Worm (Caenorhabditis elegans) whole organism, L2 larva: ENCODE results near the gene fbxb-63.

ENCODE experiments used
- ama-1 ChIP-seq: fragments of 150-350 bp; optimal IDR thresholded peaks from 2 replicates; lab custom pipeline; 2018; ENCODE audit warnings: inconsistent platforms
- elt-3 ChIP-seq: sonication (generic microtip); optimal IDR thresholded peaks from 2 replicates; lab custom pipeline; 2017; ENCODE audit warnings: missing biosample characterization, missing genetic modification characterization
- mbf-1 ChIP-seq: sonication (generic microtip); optimal IDR thresholded peaks from 2 replicates; lab custom pipeline; 2017; ENCODE audit warnings: missing biosample characterization, missing genetic modification characterization
- mdl-1 ChIP-seq, 2 experiments: fragments of 150-350 bp in 1 of 2; sonication (generic microtip) in 1 of 2; optimal IDR thresholded peaks; 2 replicates each; lab custom pipeline; 2017; ENCODE audit warnings: missing biosample characterization in 2 of 2, missing genetic modification characterization in 2 of 2
- nhr-11 ChIP-seq: fragments of 150-350 bp; optimal IDR thresholded peaks from 2 replicates; lab custom pipeline; 2014; ENCODE audit warnings: missing biosample characterization, missing genetic modification characterization
- peb-1 ChIP-seq: fragments of 150-350 bp; optimal IDR thresholded peaks from 2 replicates; lab custom pipeline; 2014; ENCODE audit warnings: missing biosample characterization, missing genetic modification characterization
- zag-1 ChIP-seq: fragments of 150-350 bp; optimal IDR thresholded peaks from 2 replicates; lab custom pipeline; 2014; ENCODE audit warnings: missing biosample characterization, missing genetic modification characterization
- ztf-11 ChIP-seq: sonication (generic microtip); optimal IDR thresholded peaks from 2 replicates; lab custom pipeline; 2017; ENCODE audit warnings: missing biosample characterization, missing genetic modification characterization

- TF ChIP-seq peb-1 (tag; lab: Kevin White, UChicago) = no peak
- no peak for TF ChIP-seq zag-1
- TF ChIP-seq nhr-11 (tag; lab: Kevin White, UChicago) = no peak
- no peak for TF ChIP-seq mdl-1 (tag; optimal IDR thresholded peaks at IDR 0.05; lab: Kevin White, UChicago)
- TF ChIP-seq elt-3 (tag; lab: Kevin White, UChicago) = no peak
- no peak for TF ChIP-seq ztf-11 (tag; lab: Kevin White, UChicago)
- no peak for TF ChIP-seq mbf-1 (tag; lab: Kevin White, UChicago)
- no peak for TF ChIP-seq ama-1
Measured at ce11 chrV:19296723-19297122, 6.8 kb downstream of the fbxb-63 start, which contains the start of gene F55C9.6.
